Worm (Caenorhabditis elegans): ENCODE data around the gene F15H10.8.

Gene F15H10.8

ce11 chrV:10395173-10395766, 7.4 kb downstream of the F15H10.8 start, which contains the start of the genes col-151 and ugt-1:
TSS of gene col-151 (minus strand) at chrV:10395223.
TSS of gene ugt-1 (plus strand) at chrV:10395663.
- TF ChIP-seq lsy-2 (tag; optimal IDR thresholded peaks at IDR 0.05) = no peak
- no peak for TF ChIP-seq unc-39 (tag; optimal IDR thresholded peaks at IDR 0.05)
- TF ChIP-seq zip-8 (tag; optimal IDR thresholded peaks at IDR 0.05) = no peak
- TF ChIP-seq unc-120 (tag; optimal IDR thresholded peaks at IDR 0.05; ENCODE audit: poor library complexity, severe bottlenecking) = no peak
- TF ChIP-seq nhr-76 (tag; optimal IDR thresholded peaks at IDR 0.05) = no peak
- TF ChIP-seq lin-13 (tag; optimal IDR thresholded peaks at IDR 0.05) = no peak
- no peak for TF ChIP-seq unc-62 (GFP tag; optimal IDR thresholded peaks at IDR 0.05)
- no peak for TF ChIP-seq M03D4.4 (tag; optimal IDR thresholded peaks at IDR 0.05)
- TF ChIP-seq flh-1 (GFP tag; optimal IDR thresholded peaks at IDR 0.05) = no peak
- no peak for TF ChIP-seq ztf-11 (tag; optimal IDR thresholded peaks at IDR 0.05)
- no peak for TF ChIP-seq sptf-1 (tag; optimal IDR thresholded peaks at IDR 0.05)
- TF ChIP-seq ceh-83 (GFP tag; optimal IDR thresholded peaks at IDR 0.05) = no peak
- no peak for TF ChIP-seq hlh-1 (tag; optimal IDR thresholded peaks at IDR 0.05)
- no peak for TF ChIP-seq elt-1 (tag; optimal IDR thresholded peaks at IDR 0.05; ENCODE audit: borderline replicate concordance, insufficient read depth)
- TF ChIP-seq drap-1 (GFP tag; optimal IDR thresholded peaks at IDR 0.05) = no peak

ce11 chrV:10393708-10394107, 9.0 kb downstream of the F15H10.8 start:
- TF ChIP-seq lin-32 (GFP tag; optimal IDR thresholded peaks at IDR 0.05) (no peak), nhr-76 (tag; optimal IDR thresholded peaks at IDR 0.05) (no peak), nhr-2 (tag; optimal IDR thresholded peaks at IDR 0.05) (no peak), cnd-1 (tag; optimal IDR thresholded peaks at IDR 0.05) (no peak), elt-1 (tag; optimal IDR thresholded peaks at IDR 0.05; ENCODE audit: borderline replicate concordance, insufficient read depth) (no peak), sptf-1 (tag; optimal IDR thresholded peaks at IDR 0.05) (no peak), ceh-39 (tag; optimal IDR thresholded peaks at IDR 0.05) (no peak)

- TF ChIP-seq ceh-43 (GFP tag; optimal IDR thresholded peaks at IDR 0.05) = no peak
- TF ChIP-seq cnd-1 (tag; optimal IDR thresholded peaks at IDR 0.05) = no peak
Measured at ce11 chrV:10388318-10388717, 14.4 kb downstream of the F15H10.8 start, which contains the start of gene AC3.5. TSS of gene AC3.5 (plus strand) at chrV:10388527.

ce11 chrV:10387412-10387811, 15.3 kb downstream of the F15H10.8 start:
- TF ChIP-seq zip-8 (tag; optimal IDR thresholded peaks at IDR 0.05) = no peak
- TF ChIP-seq ceh-39 (tag; optimal IDR thresholded peaks at IDR 0.05) = no peak
- no peak for TF ChIP-seq mab-5 (tag; optimal IDR thresholded peaks at IDR 0.05)
- TF ChIP-seq elt-3 (tag; optimal IDR thresholded peaks at IDR 0.05) = no peak
- no peak for TF ChIP-seq nhr-237 (tag; optimal IDR thresholded peaks at IDR 0.05)
- TF ChIP-seq mls-2 (tag; optimal IDR thresholded peaks at IDR 0.05) = no peak

- TF ChIP-seq tbx-8 (GFP tag; optimal IDR thresholded peaks at IDR 0.05) (no peak), snpc-4 (tag; optimal IDR thresholded peaks at IDR 0.05) (no peak), ceh-39 (tag; optimal IDR thresholded peaks at IDR 0.05) (no peak), ztf-11 (tag; optimal IDR thresholded peaks at IDR 0.05) (no peak), ces-1 (GFP tag; optimal IDR thresholded peaks at IDR 0.05) (no peak), sptf-1 (tag; optimal IDR thresholded peaks at IDR 0.05) (no peak), unc-62 (GFP tag; optimal IDR thresholded peaks at IDR 0.05) (no peak)
Measured at ce11 chrV:10383950-10384349, 18.8 kb downstream of the F15H10.8 start, which contains the start of gene spe-10. TSS of gene spe-10 (plus strand) at chrV:10384250.

- TF ChIP-seq lin-13 (tag; optimal IDR thresholded peaks at IDR 0.05) (no peak), unc-62 (GFP tag; optimal IDR thresholded peaks at IDR 0.05) (no peak), sem-2 (GFP tag; optimal IDR thresholded peaks at IDR 0.05) (no peak), zip-8 (tag; optimal IDR thresholded peaks at IDR 0.05) (no peak), nhr-12 (tag; optimal IDR thresholded peaks at IDR 0.05) (no peak), unc-120 (tag; optimal IDR thresholded peaks at IDR 0.05; ENCODE audit: poor library complexity, severe bottlenecking) (no peak), nhr-237 (tag; optimal IDR thresholded peaks at IDR 0.05) (no peak), drap-1 (GFP tag; optimal IDR thresholded peaks at IDR 0.05) (no peak), mls-2 (tag; optimal IDR thresholded peaks at IDR 0.05) (no peak)
Measured at ce11 chrV:10382142-10382541, 20.6 kb downstream of the F15H10.8 start, which contains the start of gene pqn-2. TSS of gene pqn-2 (plus strand) at chrV:10382442.
